Fruit fly (Drosophila melanogaster) whole organism, embryonic: Measurements from ENCODE around the gene CG8128.

Source experiments
- CG10274 ChIP-seq: fragments of 200-800 bp; sonication (Bioruptor generic); optimal IDR thresholded peaks from 3 replicates; lab custom pipeline; 2017; ENCODE audit warnings: missing biosample characterization, mild to moderate bottlenecking, missing genetic modification characterization
- CG10462 ChIP-seq: fragments of 200-800 bp; sonication (Bioruptor generic); optimal IDR thresholded peaks from 2 replicates; lab custom pipeline; 2016; ENCODE audit warnings: missing biosample characterization, missing genetic modification characterization
- CG11695 ChIP-seq: fragments of 200-800 bp; sonication (Bioruptor generic); IDR thresholded peaks from 3 replicates; pipeline ENCODE4 v1.3.6; 2022; ENCODE audit warnings: missing biosample characterization, missing genetic modification characterization
- CG11723 ChIP-seq: fragments of 200-800 bp; sonication (Bioruptor generic); optimal IDR thresholded peaks from 2 replicates; lab custom pipeline; 2017; ENCODE audit warnings: missing biosample characterization, mild to moderate bottlenecking, missing genetic modification characterization
- CG1233 ChIP-seq: fragments of 200-800 bp; sonication (Bioruptor generic); optimal IDR thresholded peaks from 4 replicates; lab custom pipeline; 2018; ENCODE audit warnings: missing biosample characterization, mild to moderate bottlenecking, missing genetic modification characterization
- CG15696 ChIP-seq: fragments of 200-800 bp; sonication (Bioruptor generic); optimal IDR thresholded peaks from 2 replicates; lab custom pipeline; 2019; ENCODE audit warnings: missing biosample characterization, mild to moderate bottlenecking, missing genetic modification characterization, moderate library complexity
- CG1603 ChIP-seq: fragments of 200-800 bp; sonication (Bioruptor generic); optimal IDR thresholded peaks from 2 replicates; lab custom pipeline; 2019; ENCODE audit warnings: missing biosample characterization, mild to moderate bottlenecking, missing genetic modification characterization, moderate library complexity
- CG16815 ChIP-seq: fragments of 200-800 bp; sonication (Bioruptor generic); optimal IDR thresholded peaks from 3 replicates; lab custom pipeline; 2017; ENCODE audit warnings: missing biosample characterization, mild to moderate bottlenecking, missing genetic modification characterization
- CG16863 ChIP-seq: fragments of 200-800 bp; sonication (Bioruptor generic); optimal IDR thresholded peaks from 3 replicates; lab custom pipeline; 2016; ENCODE audit warnings: missing biosample characterization, missing genetic modification characterization
- CG17568 ChIP-seq: fragments of 200-800 bp; sonication (Bioruptor generic); optimal IDR thresholded peaks from 2 replicates; lab custom pipeline; 2018; ENCODE audit warnings: missing biosample characterization, mild to moderate bottlenecking, missing genetic modification characterization, moderate library complexity
- CG18011 ChIP-seq: fragments of 200-800 bp; sonication (Bioruptor generic); optimal IDR thresholded peaks from 2 replicates; lab custom pipeline; 2017; ENCODE audit warnings: missing biosample characterization, missing genetic modification characterization, mild to moderate bottlenecking, moderate library complexity, missing genotype
- CG18599 ChIP-seq: fragments of 200-800 bp; sonication (Bioruptor generic); optimal IDR thresholded peaks from 3 replicates; lab custom pipeline; 2017; ENCODE audit warnings: missing biosample characterization, missing genetic modification characterization, mild to moderate bottlenecking, moderate library complexity, missing genetic modification reagents
- CG30020 ChIP-seq: fragments of 200-800 bp; optimal IDR thresholded peaks from 2 replicates; lab custom pipeline; 2019; ENCODE audit warnings: missing biosample characterization, mild to moderate bottlenecking, missing genetic modification characterization, moderate library complexity
- CG31388 ChIP-seq: fragments of 200-800 bp; sonication (Bioruptor generic); optimal IDR thresholded peaks from 2 replicates; lab custom pipeline; 2016; ENCODE audit warnings: missing biosample characterization, missing genetic modification characterization
- CG3281 ChIP-seq: fragments of 200-800 bp; sonication (Bioruptor generic); optimal IDR thresholded peaks from 3 replicates; lab custom pipeline; 2017; ENCODE audit warnings: missing biosample characterization, mild to moderate bottlenecking, missing genetic modification characterization
- CG3726 ChIP-seq: fragments of 200-800 bp; sonication (Bioruptor generic); IDR thresholded peaks from 3 replicates; pipeline ENCODE4, ENCODE4 v1.3.6; 2022; ENCODE audit warnings: missing biosample characterization, missing genetic modification characterization
- CG4820 ChIP-seq: fragments of 200-800 bp; sonication (Bioruptor generic); optimal IDR thresholded peaks from 3 replicates; lab custom pipeline; 2016; ENCODE audit warnings: missing biosample characterization, missing genetic modification characterization
- CG7987 ChIP-seq: fragments of 200-800 bp; sonication (Bioruptor generic); optimal IDR thresholded peaks from 2 replicates; lab custom pipeline; 2018; ENCODE audit warnings: missing biosample characterization, mild to moderate bottlenecking, missing genetic modification characterization, moderate library complexity
- CG8765 ChIP-seq: fragments of 200-800 bp; sonication (Bioruptor generic); IDR thresholded peaks from 2 replicates; pipeline ENCODE4 v1.3.6; 2022; ENCODE audit warnings: missing biosample characterization, missing genetic modification characterization
- CG8944 ChIP-seq: fragments of 200-800 bp; sonication (Bioruptor generic); optimal IDR thresholded peaks from 3 replicates; lab custom pipeline; 2016; ENCODE audit warnings: missing biosample characterization, missing genetic modification characterization
- CoRest ChIP-seq: fragments of 200-800 bp; sonication (Bioruptor generic); optimal IDR thresholded peaks from 3 replicates; lab custom pipeline; 2018; ENCODE audit warnings: missing biosample characterization, mild to moderate bottlenecking, missing genetic modification characterization, moderate library complexity
- Deaf1 ChIP-seq: fragments of 200-800 bp; optimal IDR thresholded peaks from 3 replicates; lab custom pipeline; 2019; ENCODE audit warnings: missing biosample characterization, mild to moderate bottlenecking, missing genetic modification characterization, moderate library complexity
- Ets97D ChIP-seq: fragments of 200-800 bp; sonication (Bioruptor generic); optimal IDR thresholded peaks from 3 replicates; lab custom pipeline; 2016; ENCODE audit warnings: missing biosample characterization, missing genetic modification characterization
- Jarid2 ChIP-seq: fragments of 200-800 bp; sonication (Bioruptor generic); optimal IDR thresholded peaks from 3 replicates; lab custom pipeline; 2017; ENCODE audit warnings: mild to moderate bottlenecking, missing biosample characterization, missing genetic modification reagents, missing genetic modification characterization
- MESR4 ChIP-seq: fragments of 200-800 bp; sonication (Bioruptor generic); optimal IDR thresholded peaks from 2 replicates; lab custom pipeline; 2018; ENCODE audit warnings: missing biosample characterization, mild to moderate bottlenecking, missing genetic modification characterization, moderate library complexity
- NC2β ChIP-seq: fragments of 200-800 bp; sonication (Bioruptor generic); optimal IDR thresholded peaks from 2 replicates; lab custom pipeline; 2016; ENCODE audit warnings: missing biosample characterization, missing genetic modification characterization
- Poxn ChIP-seq: fragments of 200-800 bp; sonication (Bioruptor generic); IDR thresholded peaks from 2 replicates; pipeline ENCODE4 v1.3.6; 2022; ENCODE audit warnings: missing biosample characterization, missing genetic modification characterization
- Six4 ChIP-seq: fragments of 200-800 bp; sonication (Bioruptor generic); optimal IDR thresholded peaks from 2 replicates; lab custom pipeline; 2016; ENCODE audit warnings: missing biosample characterization, missing genetic modification characterization
- TFAM ChIP-seq: fragments of 200-800 bp; sonication (Bioruptor generic); optimal IDR thresholded peaks from 2 replicates; lab custom pipeline; 2017; ENCODE audit warnings: missing biosample characterization, missing genetic modification characterization, inconsistent platforms
- Tbp ChIP-seq: fragments of >200 bp; optimal IDR thresholded peaks from 2 replicates; lab custom pipeline; 2018; ENCODE audit warnings: missing biosample characterization, missing genetic modification characterization
- ase ChIP-seq: fragments of 200-800 bp; sonication (Bioruptor generic); IDR thresholded peaks from 3 replicates; pipeline ENCODE4 v1.3.6; 2022; ENCODE audit warnings: missing biosample characterization, missing genetic modification characterization
- ci ChIP-seq: fragments of 200-800 bp; sonication (Bioruptor generic); IDR thresholded peaks from 3 replicates; pipeline ENCODE4 v1.3.6; 2022; ENCODE audit warnings: missing biosample characterization, missing genetic modification characterization
- crc ChIP-seq: fragments of 200-800 bp; sonication (Bioruptor generic); optimal IDR thresholded peaks from 2 replicates; lab custom pipeline; 2016; ENCODE audit warnings: missing biosample characterization, missing genetic modification characterization
- crp ChIP-seq, 2 experiments: fragments of 200-800 bp; sonication (Bioruptor generic); optimal IDR thresholded peaks; 2 replicates in 1 of 2; 3 replicates in 1 of 2; lab custom pipeline; 2017; ENCODE audit warnings: missing biosample characterization in 2 of 2, missing genetic modification characterization in 2 of 2, mild to moderate bottlenecking in 1 of 2, moderate library complexity in 1 of 2
- disco-r ChIP-seq: fragments of 200-800 bp; sonication (Bioruptor generic); optimal IDR thresholded peaks from 2 replicates; lab custom pipeline; 2016; ENCODE audit warnings: missing biosample characterization, missing genetic modification characterization
- gsb ChIP-seq: fragments of 200-800 bp; sonication (Bioruptor generic); IDR thresholded peaks from 2 replicates; pipeline ENCODE4 v1.3.6; 2022; ENCODE audit warnings: missing biosample characterization, missing genetic modification characterization
- lola ChIP-seq, 3 experiments: fragments of >200 bp in 2 of 3; fragments of 200-800 bp in 1 of 3; sonication (Bioruptor generic) in 1 of 3; optimal IDR thresholded peaks; 2 replicates each; lab custom pipeline; 2017 to 2019; ENCODE audit warnings: missing biosample characterization in 3 of 3, missing genetic modification characterization in 3 of 3, mild to moderate bottlenecking in 1 of 3, moderate library complexity in 1 of 3
- lov ChIP-seq, 2 experiments: fragments of 200-800 bp in 1 of 2; fragments of >200 bp in 1 of 2; sonication (Bioruptor generic) in 1 of 2; IDR thresholded peaks in 1 of 2; optimal IDR thresholded peaks in 1 of 2; 2 replicates in 1 of 2; 3 replicates in 1 of 2; pipeline versions ENCODE4 v1.3.6 to Lab custom; 2017 to 2022; ENCODE audit warnings: missing biosample characterization in 1 of 2, missing genetic modification characterization in 1 of 2
- nom ChIP-seq: fragments of 200-800 bp; sonication (Bioruptor generic); optimal IDR thresholded peaks from 2 replicates; lab custom pipeline; 2017; ENCODE audit warnings: missing biosample characterization, missing genetic modification characterization, mild to moderate bottlenecking, moderate library complexity, missing genetic modification reagents
- p53 ChIP-seq: fragments of 200-800 bp; sonication (Bioruptor generic); optimal IDR thresholded peaks from 2 replicates; lab custom pipeline; 2016; ENCODE audit warnings: missing biosample characterization, missing genetic modification characterization
- peb ChIP-seq: fragments of 200-800 bp; sonication (Bioruptor generic); IDR thresholded peaks from 2 replicates; pipeline ENCODE4 v1.3.6; 2022; ENCODE audit warnings: missing biosample characterization, missing genetic modification characterization
- pita ChIP-seq: fragments of 200-800 bp; sonication (Bioruptor generic); optimal IDR thresholded peaks from 2 replicates; lab custom pipeline; 2017; ENCODE audit warnings: missing biosample characterization, mild to moderate bottlenecking, missing genetic modification characterization
- pum ChIP-seq: fragments of 200-800 bp; sonication (Bioruptor generic); optimal IDR thresholded peaks from 2 replicates; lab custom pipeline; 2016; ENCODE audit warnings: missing biosample characterization, missing genetic modification characterization
- slp2 ChIP-seq: fragments of 200-800 bp; sonication (Bioruptor generic); optimal IDR thresholded peaks from 2 replicates; lab custom pipeline; 2016; ENCODE audit warnings: missing biosample characterization, missing genetic modification characterization
- sna ChIP-seq: fragments of 200-800 bp; sonication (Bioruptor generic); IDR thresholded peaks from 2 replicates; pipeline ENCODE4 v1.3.6; 2022; ENCODE audit warnings: missing biosample characterization, missing genetic modification characterization; ENCODE audit not compliant: partially characterized antibody
- sug ChIP-seq: fragments of 200-800 bp; optimal IDR thresholded peaks from 2 replicates; lab custom pipeline; 2019; ENCODE audit warnings: missing biosample characterization, mild to moderate bottlenecking, missing genetic modification characterization, moderate library complexity
- tio ChIP-seq: fragments of 200-800 bp; sonication (Bioruptor generic); optimal IDR thresholded peaks from 2 replicates; lab custom pipeline; 2017; ENCODE audit warnings: missing biosample characterization, missing genetic modification characterization, inconsistent platforms
- unc-4 ChIP-seq: fragments of 200-800 bp; sonication (Bioruptor generic); IDR thresholded peaks from 2 replicates; pipeline ENCODE4 v1.3.6; 2022; ENCODE audit warnings: missing biosample characterization, missing genetic modification characterization; ENCODE audit not compliant: partially characterized antibody
- vvl ChIP-seq: fragments of 200-800 bp; sonication (Bioruptor generic); IDR thresholded peaks from 2 replicates; pipeline ENCODE4 v1.3.6; 2022; ENCODE audit warnings: missing biosample characterization, missing genetic modification characterization

The CG8128 gene

DNA sequence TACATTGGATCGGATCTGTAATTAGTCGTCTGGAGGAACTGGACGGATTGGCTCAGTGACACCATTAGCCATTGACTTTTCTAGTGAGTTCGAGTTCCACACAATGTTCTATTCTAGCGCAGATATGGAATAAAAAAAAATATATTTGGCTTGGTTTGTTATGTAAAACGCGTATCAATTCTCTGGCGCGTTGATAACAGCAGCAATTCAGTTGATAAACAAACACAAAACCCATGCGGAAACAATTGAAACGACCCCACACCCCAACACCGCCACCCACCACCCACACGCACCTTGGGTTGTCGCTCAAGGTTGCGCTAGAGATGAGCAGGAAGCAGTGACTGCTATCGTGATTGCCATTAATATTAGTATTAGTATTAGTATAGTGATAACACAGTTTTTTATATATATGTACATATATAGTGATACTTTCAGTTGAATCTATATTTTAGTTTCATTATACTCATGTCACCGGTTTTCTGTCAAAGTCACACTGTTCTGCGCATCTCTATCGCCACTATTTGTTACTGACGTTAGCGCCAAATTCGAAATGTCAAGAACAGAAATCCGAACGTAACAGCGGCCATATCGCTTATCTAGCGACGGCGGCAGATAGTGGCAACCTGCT lies 401 bp downstream of the CG8128 start (continued):
- TF ChIP-seq CG11723 (peak; percentile 81), CG4820 (peak; percentile 89), crc (no peak), CG1603 (tag; lab: Kevin White, UChicago) (peak; percentile 88), Deaf1 (tag; lab: Kevin White, UChicago) (peak; percentile 76), CG16863 (GFP tag; lab: Kevin White, UChicago) (no peak), peb (GFP tag; lab: Robert Waterston, UW) (peak; percentile 92), lola (GFP tag; optimal IDR thresholded peaks at IDR 0.05; lab: Kevin White, UChicago) (peak in 1 of 3 experiments; percentile 78), CG11695 (GFP tag; lab: Robert Waterston, UW) (peak; percentile 92), vvl (GFP tag; lab: Robert Waterston, UW) (peak; percentile 97), CG18599 (peak; percentile 98), sna (no peak), crp (GFP tag; optimal IDR thresholded peaks at IDR 0.05; lab: Kevin White, UChicago) (no peak), NC2β (GFP tag; lab: Kevin White, UChicago) (no peak), Tbp (GFP tag; lab: Kevin White, UChicago) (no peak), CG15696 (peak; percentile 84), CG8765 (GFP tag; lab: Robert Waterston, UW) (peak; percentile 90), sug (tag; lab: Kevin White, UChicago) (peak; percentile 96), lov (optimal IDR thresholded peaks at IDR 0.05; lab: Kevin White, UChicago) (no peak), lov (GFP tag; IDR thresholded peaks at IDR 0.05; lab: Robert Waterston, UW) (peak; percentile 92), Poxn (peak; percentile 69; the same call in 1 of the 2 replicates), MESR4 (GFP tag; lab: Kevin White, UChicago) (peak; percentile 30), CG17568 (GFP tag; lab: Kevin White, UChicago) (peak; percentile 78), unc-4 (GFP tag; lab: Robert Waterston, UW) (peak; percentile 33), tio (GFP tag; lab: Kevin White, UChicago) (peak; percentile 76), Six4 (GFP tag; lab: Kevin White, UChicago) (peak; percentile 84), slp2 (GFP tag; lab: Kevin White, UChicago) (peak; percentile 43), CoRest (tag; lab: Kevin White, UChicago) (peak; percentile 92), gsb (GFP tag; lab: Robert Waterston, UW) (peak; percentile 90), p53 (no peak), Jarid2 (GFP tag; lab: Kevin White, UChicago) (peak; percentile 68), CG3726 (peak; percentile 86), CG31388 (GFP tag; lab: Kevin White, UChicago) (peak; percentile 80), CG7987 (GFP tag; lab: Kevin White, UChicago) (peak; percentile 83), pita (GFP tag; lab: Kevin White, UChicago) (no peak), CG3281 (GFP tag; lab: Kevin White, UChicago) (peak; percentile 94), CG1233 (GFP tag; lab: Kevin White, UChicago) (peak; percentile 88), CG10462 (peak; percentile 68), CG10274 (GFP tag; lab: Kevin White, UChicago) (peak; percentile 74), Ets97D (GFP tag; lab: Kevin White, UChicago) (no peak), ase (GFP tag; lab: Robert Waterston, UW) (peak; percentile 93), pum (GFP tag; lab: Kevin White, UChicago) (peak; percentile 40), CG18011 (GFP tag; lab: Kevin White, UChicago) (peak; percentile 76), CG8944 (GFP tag; lab: Kevin White, UChicago) (peak; percentile 14), CG30020 (tag; lab: Kevin White, UChicago) (peak; percentile 36), nom (peak; percentile 65), ci (GFP tag; lab: Robert Waterston, UW) (peak; percentile 88), CG16815 (GFP tag; lab: Kevin White, UChicago) (peak; percentile 83), disco-r (GFP tag; lab: Kevin White, UChicago) (peak; percentile 9), TFAM (GFP tag; lab: Kevin White, UChicago) (no peak)
